Fruit fly (Drosophila melanogaster): ENCODE results near the gene CG7720.

Gene CG7720

DNA sequence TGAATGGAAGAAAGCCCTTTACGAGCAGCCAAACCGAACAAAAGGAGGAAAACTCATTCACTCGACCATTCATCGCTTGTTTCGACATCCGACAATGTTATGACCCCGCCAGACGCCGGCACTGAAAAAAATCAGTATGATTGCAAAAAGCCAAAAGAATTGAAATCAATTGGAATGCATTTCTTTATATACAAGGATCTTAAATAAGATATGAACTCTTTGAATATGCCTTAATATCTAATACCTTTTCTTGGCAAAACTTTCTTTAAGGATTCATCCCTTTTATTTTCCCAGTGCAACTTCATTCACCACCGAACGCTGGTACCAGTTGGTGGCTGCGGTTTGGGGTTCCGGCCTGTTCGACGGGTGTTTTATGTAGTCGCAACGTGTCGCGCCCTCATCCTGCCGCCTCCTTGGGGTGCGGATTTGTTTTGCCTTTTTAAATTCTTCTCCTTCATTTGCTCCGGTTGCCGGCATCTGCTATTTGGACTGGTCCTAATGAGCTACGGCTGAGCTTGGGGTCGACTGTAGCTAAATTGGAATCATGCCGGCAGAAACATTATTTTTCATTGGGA, 75.1 kb downstream of the CG7720 start (continued):
- TF ChIP-seq mirr (GFP tag; optimal IDR thresholded peaks at IDR 0.05) (peak; percentile 82), CG14050 (GFP tag; IDR thresholded peaks at IDR 0.05) (peak; percentile 61), Fer1 (GFP tag; optimal IDR thresholded peaks at IDR 0.05) (peak; percentile 95), Dp (GFP tag; optimal IDR thresholded peaks at IDR 0.05) (no peak), kay (GFP tag; optimal IDR thresholded peaks at IDR 0.05) (peak; percentile 72), Bgb (GFP tag; IDR thresholded peaks at IDR 0.05; ENCODE audit: partially characterized antibody) (no peak), br (optimal IDR thresholded peaks at IDR 0.05) (no peak), CG6813 (GFP tag; optimal IDR thresholded peaks at IDR 0.05) (peak; percentile 86), Ets97D (GFP tag; optimal IDR thresholded peaks at IDR 0.05) (peak; percentile 37), dm (GFP tag; optimal IDR thresholded peaks at IDR 0.05) (peak; percentile 59), gfzf (GFP tag; optimal IDR thresholded peaks at IDR 0.05) (no peak), CG16779 (GFP tag; IDR thresholded peaks at IDR 0.05) (no peak), Camta (GFP tag; optimal IDR thresholded peaks at IDR 0.05) (peak; percentile 66), sna (GFP tag; IDR thresholded peaks at IDR 0.05; ENCODE audit: partially characterized antibody) (no peak), CG15479 (GFP tag; optimal IDR thresholded peaks at IDR 0.05) (no peak), Stat92E (GFP tag; optimal IDR thresholded peaks at IDR 0.05) (no peak), dmrt99B (tag; optimal IDR thresholded peaks at IDR 0.05) (peak; percentile 92), gem (tag; optimal IDR thresholded peaks at IDR 0.05) (peak; percentile 90), twi (tag; optimal IDR thresholded peaks at IDR 0.05) (peak; percentile 76), knrl (GFP tag; IDR thresholded peaks at IDR 0.05; ENCODE audit: partially characterized antibody) (no peak), CrebB (tag; optimal IDR thresholded peaks at IDR 0.05) (peak; percentile 85), CG3281 (GFP tag; optimal IDR thresholded peaks at IDR 0.05) (peak; percentile 90), Meics (GFP tag; optimal IDR thresholded peaks at IDR 0.05) (peak; percentile 88), slou (GFP tag; optimal IDR thresholded peaks at IDR 0.05) (peak; percentile 83), slbo (GFP tag; IDR thresholded peaks at IDR 0.05) (peak; percentile 88), Bteb2 (GFP tag; optimal IDR thresholded peaks at IDR 0.05) (peak; percentile 76), kni (GFP tag; optimal IDR thresholded peaks at IDR 0.05) (peak; percentile 61), CG6272 (GFP tag; IDR thresholded peaks at IDR 0.05) (peak; percentile 82), HHEX (GFP tag; optimal IDR thresholded peaks at IDR 0.05) (peak; percentile 83), CG32772 (GFP tag; IDR thresholded peaks at IDR 0.05) (peak; percentile 76), CG12299 (tag; optimal IDR thresholded peaks at IDR 0.05) (peak; percentile 82), Optix (GFP tag; IDR thresholded peaks at IDR 0.05) (peak; percentile 66; the same call in 1 of the 3 replicates), usp (GFP tag; optimal IDR thresholded peaks at IDR 0.05) (no peak), CG16813 (GFP tag; IDR thresholded peaks at IDR 0.05; ENCODE audit: partially characterized antibody) (no peak), ham (GFP tag; IDR thresholded peaks at IDR 0.05) (0 out of 2 replicates have a peak, but pooled peaks have one; percentile 15), ken (GFP tag; IDR thresholded peaks at IDR 0.05) (peak; percentile 81)

Data from whole organism, embryonic.